Fruit fly (Drosophila melanogaster) whole organism, wandering third instar larva: Measurements from ENCODE around the gene Dbct.

ENCODE experiments used
- Abd-B ChIP-seq: fragments of >200 bp; optimal IDR thresholded peaks from 2 replicates; lab custom pipeline; 2017; ENCODE audit warnings: missing biosample characterization, missing genetic modification characterization
- HLH106 ChIP-seq: fragments of 200-800 bp; optimal IDR thresholded peaks from 3 replicates; lab custom pipeline; 2019; ENCODE audit warnings: missing biosample characterization, mild to moderate bottlenecking, missing genetic modification characterization, moderate library complexity
- Sp1 ChIP-seq: fragments of 200-800 bp; sonication (Bioruptor generic); optimal IDR thresholded peaks from 3 replicates; lab custom pipeline; 2019; ENCODE audit warnings: missing biosample characterization, mild to moderate bottlenecking, missing genetic modification characterization, moderate library complexity
- fru ChIP-seq: fragments of 200-800 bp; sonication (Bioruptor generic); optimal IDR thresholded peaks from 3 replicates; lab custom pipeline; 2016; ENCODE audit warnings: missing biosample characterization, mild to moderate bottlenecking, missing genetic modification characterization
- psq ChIP-seq: fragments of 200-800 bp; sonication (Bioruptor generic); optimal IDR thresholded peaks from 3 replicates; lab custom pipeline; 2017; ENCODE audit warnings: missing biosample characterization, mild to moderate bottlenecking, missing genetic modification characterization, moderate library complexity
- sv ChIP-seq: fragments of 200-800 bp; sonication (Bioruptor generic); optimal IDR thresholded peaks from 3 replicates; lab custom pipeline; 2016; ENCODE audit warnings: missing biosample characterization, missing genetic modification characterization

dm6 chrX:15070811-15071479 lies 15.0 kb upstream of the Dbct start:
- peak; percentile 29 for TF ChIP-seq psq (GFP tag; lab: Kevin White, UChicago)
- TF ChIP-seq fru (GFP tag; lab: Kevin White, UChicago), result peak; percentile 25
- TF ChIP-seq Sp1, result peak; percentile 38
- TF ChIP-seq HLH106 (tag; lab: Kevin White, UChicago), result no peak
- no peak for TF ChIP-seq Abd-B (GFP tag; lab: Kevin White, UChicago)
- no peak for TF ChIP-seq sv
